Worm (Caenorhabditis elegans) whole organism, midembryonic: ENCODE results near the gene F22F1.3.

Source experiments
- flt-1 ChIP-seq: fragments of 200-800 bp; sonication (Bioruptor generic); IDR thresholded peaks from 2 replicates; pipeline ENCODE4 v1.3.6; 2022; ENCODE audit warnings: missing genetic modification characterization, missing compliant biosample characterization
- klf-2 ChIP-seq: fragments of 200-800 bp; sonication (Bioruptor generic); conservative IDR thresholded peaks from 2 replicates; pipeline ENCODE4 v1.3.6; 2022; ENCODE audit warnings: missing genetic modification reagents, missing genetic modification characterization, missing compliant biosample characterization

DNA sequence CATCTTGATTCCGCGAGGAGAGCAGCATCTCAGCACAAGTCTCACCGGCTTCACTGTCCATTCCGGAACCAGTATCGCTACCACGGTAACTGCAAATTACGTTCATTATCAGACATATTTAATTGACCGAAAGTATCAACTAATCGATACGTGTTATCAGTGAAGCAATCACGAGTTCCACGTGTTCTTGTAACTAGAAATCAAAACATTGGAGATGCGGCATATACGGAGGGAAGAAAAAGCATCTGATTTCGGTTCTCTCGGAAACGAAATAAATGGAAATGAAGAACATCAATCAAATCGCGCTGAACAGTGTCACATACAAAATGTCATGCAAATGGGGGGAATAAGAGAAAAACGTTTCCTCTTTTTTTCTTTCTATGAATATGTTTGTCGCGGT, 30.3 kb upstream of the F22F1.3 start:
- no peak for TF ChIP-seq flt-1 (GFP tag; lab: Robert Waterston, UW)
- TF ChIP-seq klf-2 (GFP tag; lab: Robert Waterston, UW) = no peak
